Fruit fly (Drosophila melanogaster): Measurements from ENCODE around the gene SA2.

SA2 gene

DNA sequence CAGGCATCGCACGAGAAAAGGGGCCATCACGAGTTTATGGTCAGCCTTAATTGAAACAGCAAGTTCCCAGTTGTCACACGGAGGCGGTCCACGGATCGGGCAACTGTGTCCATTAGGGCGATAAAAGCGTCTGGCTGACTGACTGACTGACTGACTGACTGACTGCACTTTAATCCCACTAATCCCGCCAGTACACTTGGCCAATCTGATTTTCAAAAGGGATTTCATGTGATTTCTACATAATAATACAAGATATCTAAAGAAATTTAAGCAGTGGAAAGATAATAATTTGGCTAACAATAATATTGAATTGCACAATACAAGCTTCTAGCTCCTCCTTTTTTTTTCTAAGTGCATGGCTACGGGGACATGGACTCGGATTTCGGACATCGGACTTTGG, 4.6 kb upstream of the SA2 start (continued):
- no peak for TF ChIP-seq ken (GFP tag; IDR thresholded peaks at IDR 0.05)
- no peak for TF ChIP-seq Nf-YC (tag; optimal IDR thresholded peaks at IDR 0.05)
- TF ChIP-seq fd96Cb (tag; optimal IDR thresholded peaks at IDR 0.05) = peak; percentile 3
- TF ChIP-seq wek (GFP tag; optimal IDR thresholded peaks at IDR 0.05) = no peak
- no peak for TF ChIP-seq disco-r (GFP tag; optimal IDR thresholded peaks at IDR 0.05)
- no peak for TF ChIP-seq CG12219 (GFP tag; optimal IDR thresholded peaks at IDR 0.05)
- TF ChIP-seq Xrp1 (GFP tag; IDR thresholded peaks at IDR 0.05) = peak; percentile 20; the same call in 1 of the 2 replicates
- TF ChIP-seq Awh (GFP tag; IDR thresholded peaks at IDR 0.05) = peak; percentile 12; the same call in 1 of the 2 replicates
- no peak for TF ChIP-seq CG11504 (tag; optimal IDR thresholded peaks at IDR 0.05)
- TF ChIP-seq E2f2 (GFP tag; IDR thresholded peaks at IDR 0.05) = no peak
- TF ChIP-seq zfh1 (GFP tag; IDR thresholded peaks at IDR 0.05) = 0 out of 3 replicates have a peak, but pooled peaks have one; percentile 17
- TF ChIP-seq CG11247 (GFP tag; IDR thresholded peaks at IDR 0.05) = no peak
- no peak for TF ChIP-seq CrebB (tag; optimal IDR thresholded peaks at IDR 0.05)
- no peak for TF ChIP-seq CG16813 (GFP tag; IDR thresholded peaks at IDR 0.05; ENCODE audit: partially characterized antibody)
- TF ChIP-seq CG4820 (GFP tag; optimal IDR thresholded peaks at IDR 0.05) = no peak
- 0 out of 3 replicates have a peak, but pooled peaks have one; percentile 11 for TF ChIP-seq H15 (GFP tag; IDR thresholded peaks at IDR 0.05)
- TF ChIP-seq shn (GFP tag; optimal IDR thresholded peaks at IDR 0.05) = no peak
- no peak for TF ChIP-seq CG10147 (GFP tag; optimal IDR thresholded peaks at IDR 0.05)
- TF ChIP-seq Asciz (GFP tag; optimal IDR thresholded peaks at IDR 0.05) = no peak
- TF ChIP-seq Lim3 (GFP tag; IDR thresholded peaks at IDR 0.05) = no peak
- TF ChIP-seq tin (GFP tag; optimal IDR thresholded peaks at IDR 0.05) = no peak
- no peak for TF ChIP-seq CG7839 (tag; optimal IDR thresholded peaks at IDR 0.05)
- no peak for TF ChIP-seq CG12299 (tag; optimal IDR thresholded peaks at IDR 0.05)
- TF ChIP-seq wor (GFP tag; IDR thresholded peaks at IDR 0.05) = no peak
- TF ChIP-seq CG12155 (GFP tag; optimal IDR thresholded peaks at IDR 0.05) = no peak
- no peak for TF ChIP-seq CG3065 (GFP tag; optimal IDR thresholded peaks at IDR 0.05)
- TF ChIP-seq CG10565 (GFP tag; optimal IDR thresholded peaks at IDR 0.05) = no peak
- TF ChIP-seq CG4404 (GFP tag; IDR thresholded peaks at IDR 0.05) = no peak
- TF ChIP-seq Dad (GFP tag; optimal IDR thresholded peaks at IDR 0.05) = no peak
- TF ChIP-seq bbx (GFP tag; IDR thresholded peaks at IDR 0.05; ENCODE audit: partially characterized antibody) = no peak
- no peak for TF ChIP-seq CG3995 (GFP tag; optimal IDR thresholded peaks at IDR 0.05)
- TF ChIP-seq CG2712 (tag; optimal IDR thresholded peaks at IDR 0.05) = no peak
- TF ChIP-seq ttk (GFP tag; IDR thresholded peaks at IDR 0.05) = no peak
- no peak for TF ChIP-seq tup (GFP tag; optimal IDR thresholded peaks at IDR 0.05)
- TF ChIP-seq CG1603 (tag; optimal IDR thresholded peaks at IDR 0.05) = peak; percentile 35
- no peak for TF ChIP-seq CG15601 (tag; optimal IDR thresholded peaks at IDR 0.05)
- TF ChIP-seq Dip3 (GFP tag; optimal IDR thresholded peaks at IDR 0.05) = no peak
- no peak for TF ChIP-seq tap (tag; optimal IDR thresholded peaks at IDR 0.05)
- peak; percentile 39; the same call in 1 of the 2 replicates for TF ChIP-seq chm (GFP tag; IDR thresholded peaks at IDR 0.05)
- no peak for TF ChIP-seq ro (GFP tag; IDR thresholded peaks at IDR 0.05)
- TF ChIP-seq esg (GFP tag; conservative IDR thresholded peaks at IDR 0.05) = no peak
- TF ChIP-seq Atf3 (GFP tag; optimal IDR thresholded peaks at IDR 0.05) = no peak
- TF ChIP-seq bigmax (GFP tag; optimal IDR thresholded peaks at IDR 0.05) = no peak
- TF ChIP-seq ara (GFP tag; IDR thresholded peaks at IDR 0.05) = peak; percentile 65
- TF ChIP-seq ems (GFP tag; optimal IDR thresholded peaks at IDR 0.05) = no peak
- TF ChIP-seq CG12942 (GFP tag; optimal IDR thresholded peaks at IDR 0.05) = no peak
- no peak for TF ChIP-seq CG10462 (GFP tag; optimal IDR thresholded peaks at IDR 0.05)
- no peak for TF ChIP-seq CG11093 (GFP tag; IDR thresholded peaks at IDR 0.05)
- no peak for TF ChIP-seq pzg (GFP tag; optimal IDR thresholded peaks at IDR 0.05)
- TF ChIP-seq Med (GFP tag) = no peak
- TF ChIP-seq Oli (tag; optimal IDR thresholded peaks at IDR 0.05) = no peak
- TF ChIP-seq CG12391 (tag; optimal IDR thresholded peaks at IDR 0.05) = no peak
